Fruit fly (Drosophila melanogaster): ENCODE results near the gene CG34428.
A peak's percentile ranks its signal among the peaks of the same experiment; 100 is the strongest.

Gene CG34428

DNA sequence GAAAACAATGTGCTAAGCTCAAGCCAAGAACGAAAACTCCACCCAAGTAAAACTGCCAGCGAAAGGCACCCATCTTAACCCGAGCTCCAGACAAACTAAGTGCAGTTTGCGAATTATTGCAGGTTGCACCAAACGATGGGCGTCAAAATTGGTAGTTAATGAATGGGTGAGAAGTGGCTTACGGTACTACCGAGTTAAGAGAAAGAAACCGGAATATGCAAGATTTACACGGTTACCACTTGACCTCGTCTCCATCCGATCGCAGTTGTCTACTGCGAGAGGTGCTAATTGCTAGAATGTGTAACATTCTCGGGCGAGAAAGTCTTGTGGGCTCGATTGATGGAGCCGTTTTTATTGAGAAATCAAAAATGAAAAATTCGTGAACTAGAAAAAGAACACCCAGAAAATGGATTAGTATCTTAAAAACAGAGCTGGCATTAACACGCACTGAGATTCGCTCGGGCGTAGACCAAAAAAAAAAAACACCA, at the start of gene CG34428, which contains the start of gene CG14115:
CG34428 (plus strand) TSS at position 438 of the 488 bp plus-strand sequence.
CG14115 (minus strand) TSS at position 101 of the 488 bp plus-strand sequence.
- no peak for TF ChIP-seq noc (tag; optimal IDR thresholded peaks at IDR 0.05)

DNA sequence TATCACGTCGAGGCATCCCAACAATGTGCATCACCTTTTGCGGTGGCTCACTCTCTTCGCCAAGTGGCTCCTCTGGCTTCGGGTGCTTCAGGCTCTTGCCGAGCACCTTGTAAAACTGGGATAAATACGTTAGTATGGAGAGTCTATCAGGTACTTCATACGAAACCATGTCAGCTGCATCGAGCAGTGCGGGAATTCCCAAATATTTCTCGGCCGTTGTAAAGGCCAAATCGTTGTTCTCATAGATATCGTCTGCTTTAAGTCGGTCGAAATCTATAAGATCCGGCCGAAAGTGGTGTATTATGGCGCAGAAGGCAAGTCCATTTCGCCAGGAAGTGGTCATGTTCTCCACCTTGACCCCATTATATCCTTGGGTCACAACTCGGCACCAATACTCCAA, 46.9 kb upstream of the CG34428 start:
- TF ChIP-seq noc (tag; optimal IDR thresholded peaks at IDR 0.05), result no peak

DNA sequence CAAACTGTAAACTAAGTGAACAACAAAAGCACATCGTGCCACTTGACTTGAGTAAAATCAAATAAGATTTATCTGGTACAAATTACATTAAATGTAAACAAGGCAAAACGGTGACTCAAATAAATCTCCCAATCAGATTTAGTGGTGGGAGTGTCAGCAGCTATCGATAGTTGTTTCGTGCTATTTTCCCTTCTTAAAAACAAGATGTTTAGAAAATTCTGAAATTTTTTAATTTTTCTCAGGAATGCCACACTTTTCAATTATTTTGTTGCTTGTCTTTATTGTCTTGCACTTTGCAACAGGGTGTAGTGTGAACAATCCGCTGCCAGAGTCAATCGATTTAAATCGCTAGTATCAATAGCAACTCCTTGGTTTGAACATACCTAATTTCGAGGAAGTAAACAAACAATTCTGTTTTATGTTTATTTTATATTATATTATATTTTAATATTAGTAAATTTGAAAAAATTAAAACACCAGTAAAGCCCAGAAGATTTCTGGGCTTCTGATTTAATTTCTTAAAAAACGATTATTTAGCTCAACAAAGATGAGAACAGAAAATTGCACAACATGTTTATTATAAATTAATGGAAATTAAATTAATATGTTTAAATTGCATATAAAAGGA, 46.2 kb upstream of the CG34428 start, which contains the start of gene MICAL-like:
MICAL-like (minus strand) TSS at position 138 of the 628 bp plus-strand sequence.
- no peak for TF ChIP-seq noc (tag; optimal IDR thresholded peaks at IDR 0.05)

DNA sequence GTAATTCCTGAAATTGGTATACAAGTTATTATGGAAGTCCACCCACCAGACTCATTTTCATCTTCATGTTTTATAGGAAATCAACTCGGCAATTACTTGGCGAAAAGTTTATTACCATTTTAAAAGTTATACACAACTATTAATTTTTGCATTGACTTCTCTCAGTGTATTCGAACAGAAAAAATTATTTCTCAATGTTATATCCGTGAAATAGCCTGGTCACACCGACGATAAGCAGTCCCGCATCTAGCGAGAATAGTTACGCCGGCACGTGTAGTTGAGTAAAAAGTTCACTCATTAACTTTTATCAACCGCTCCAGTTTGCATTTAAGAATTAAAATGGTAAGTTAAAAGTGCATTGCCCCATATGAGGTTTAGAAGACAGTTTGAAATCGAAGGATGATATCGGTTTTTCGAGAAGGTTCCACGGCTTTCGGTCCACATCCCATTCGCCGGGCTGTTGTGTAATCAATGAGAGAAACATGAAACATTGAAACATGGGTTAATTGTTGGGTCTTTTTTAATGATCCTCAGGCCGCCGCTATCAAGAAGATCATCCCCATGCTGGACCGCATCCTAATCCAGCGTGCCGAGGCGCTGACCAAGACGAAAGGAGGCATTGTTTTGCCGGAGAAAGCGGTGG, 45.6 kb upstream of the CG34428 start, which contains the start of gene CG11267:
CG11267 (plus strand) TSS at position 228 of the 643 bp plus-strand sequence.
- peak; percentile 42 for TF ChIP-seq noc (tag; optimal IDR thresholded peaks at IDR 0.05)

DNA sequence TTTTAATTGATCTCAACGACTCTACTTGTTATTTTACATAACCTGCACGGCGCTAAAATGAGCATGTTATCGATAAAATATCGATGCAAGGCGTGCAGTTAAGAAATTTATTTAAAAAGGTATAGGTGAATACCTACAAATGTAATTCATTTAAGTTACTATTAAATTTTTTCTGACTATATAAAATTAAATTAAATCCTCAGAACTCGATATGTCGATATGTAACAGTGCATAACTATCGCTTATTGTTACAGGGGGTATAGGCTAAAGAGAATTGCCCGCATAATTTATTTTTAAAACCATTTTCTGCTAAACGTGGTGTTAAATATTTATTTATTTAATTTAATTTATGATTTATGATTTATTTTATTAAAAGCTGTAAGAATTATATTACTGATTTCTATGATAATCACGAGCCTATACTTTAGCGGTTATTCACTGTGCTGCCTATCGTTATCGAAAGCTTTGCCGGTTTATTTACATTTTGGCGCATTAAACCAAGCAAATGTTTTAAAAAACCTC, 43.7 kb upstream of the CG34428 start, which contains the start of the genes mRpL20 and Icmt:
mRpL20 (minus strand) TSS at position 65 of the 522 bp plus-strand sequence.
Icmt (plus strand) TSS at position 464 of the 522 bp plus-strand sequence.
- peak; percentile 92 for TF ChIP-seq noc (tag; optimal IDR thresholded peaks at IDR 0.05)

DNA sequence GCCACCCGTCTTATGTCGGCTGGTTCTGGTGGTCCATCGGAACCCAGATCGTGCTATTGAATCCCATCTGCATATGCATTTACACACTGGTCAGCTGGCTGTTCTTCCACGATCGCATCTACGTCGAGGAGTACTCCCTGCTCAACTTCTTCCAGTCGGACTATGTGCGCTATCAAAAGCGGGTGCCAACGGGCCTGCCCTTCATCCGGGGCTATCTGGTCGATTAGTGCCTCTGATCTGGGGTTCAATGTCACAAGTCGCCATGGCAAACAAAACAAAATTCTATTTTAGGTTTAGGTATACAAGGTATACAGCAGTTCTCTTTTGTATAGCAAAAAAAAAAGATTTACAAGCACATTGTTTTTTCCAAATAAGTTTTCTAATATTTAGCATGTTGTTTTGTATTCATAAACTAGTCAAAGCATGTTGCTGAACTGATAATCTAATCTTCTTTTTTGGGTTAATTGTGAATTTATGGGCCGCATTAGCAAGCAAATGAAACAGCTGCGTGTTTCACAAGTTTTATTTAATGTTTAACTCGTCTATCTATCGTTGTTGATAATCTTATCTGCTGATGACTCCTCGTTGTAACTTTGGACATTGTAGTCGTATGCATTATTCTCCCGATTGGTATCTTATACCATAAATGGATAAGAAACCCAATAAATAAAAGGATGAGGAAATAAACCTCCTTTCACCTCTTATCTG, 42.2 kb upstream of the CG34428 start:
- peak; percentile 62 for TF ChIP-seq noc (tag; optimal IDR thresholded peaks at IDR 0.05)

DNA sequence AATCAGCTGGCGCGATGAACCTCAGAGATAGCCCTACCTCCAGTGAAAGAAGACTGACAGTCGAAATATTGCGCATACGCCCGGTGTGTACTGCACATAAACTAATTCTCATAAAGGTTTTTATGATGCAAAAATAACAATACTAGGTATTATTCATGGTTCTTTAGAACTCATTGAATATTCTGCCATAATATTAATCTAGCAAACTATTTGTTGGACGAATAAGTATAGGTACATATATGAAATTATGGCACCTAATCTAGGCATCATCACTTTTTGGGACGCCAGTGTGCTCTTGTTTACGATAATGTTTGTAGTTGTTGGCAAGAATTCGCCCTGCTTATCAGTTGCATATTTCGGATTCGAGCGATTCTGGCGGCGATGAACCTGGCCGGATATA, 39.8 kb upstream of the CG34428 start:
- TF ChIP-seq noc (tag; optimal IDR thresholded peaks at IDR 0.05), result peak; percentile 77

DNA sequence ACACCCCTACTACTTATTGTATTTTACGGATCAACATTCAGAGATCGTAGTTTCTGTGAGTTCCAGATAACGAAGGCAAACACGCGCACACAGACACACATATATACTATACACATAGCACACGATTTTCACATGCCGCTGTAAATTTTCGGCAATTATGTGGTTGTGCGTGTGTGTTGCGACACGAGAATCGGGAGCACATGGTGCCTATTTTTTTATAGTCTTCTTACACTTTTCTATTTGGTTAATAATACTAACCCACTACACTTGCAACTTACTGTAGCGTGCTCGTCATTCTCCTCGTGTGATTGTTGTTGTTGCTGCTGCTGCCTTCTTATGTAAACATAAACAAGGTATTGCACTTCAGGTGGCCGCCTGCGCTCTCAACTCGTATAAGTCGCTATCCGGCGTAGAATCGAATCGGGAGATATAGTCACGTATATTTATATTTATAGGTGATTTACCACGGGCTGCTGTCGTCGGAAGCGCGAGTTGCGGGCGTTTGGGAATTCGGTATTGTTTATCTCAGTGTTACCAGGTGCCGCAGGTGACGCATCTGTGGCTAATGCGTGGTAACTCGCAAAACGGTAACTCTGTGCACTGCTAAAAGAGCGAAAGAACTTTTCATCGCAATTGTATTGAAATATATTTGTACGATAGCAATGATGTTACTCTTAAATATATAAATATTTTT, 39.3 kb upstream of the CG34428 start, which contains the start of gene Adk2:
Adk2 (minus strand) TSS at position 529 of the 694 bp plus-strand sequence.
- peak; percentile 16 for TF ChIP-seq noc (tag; optimal IDR thresholded peaks at IDR 0.05)

DNA sequence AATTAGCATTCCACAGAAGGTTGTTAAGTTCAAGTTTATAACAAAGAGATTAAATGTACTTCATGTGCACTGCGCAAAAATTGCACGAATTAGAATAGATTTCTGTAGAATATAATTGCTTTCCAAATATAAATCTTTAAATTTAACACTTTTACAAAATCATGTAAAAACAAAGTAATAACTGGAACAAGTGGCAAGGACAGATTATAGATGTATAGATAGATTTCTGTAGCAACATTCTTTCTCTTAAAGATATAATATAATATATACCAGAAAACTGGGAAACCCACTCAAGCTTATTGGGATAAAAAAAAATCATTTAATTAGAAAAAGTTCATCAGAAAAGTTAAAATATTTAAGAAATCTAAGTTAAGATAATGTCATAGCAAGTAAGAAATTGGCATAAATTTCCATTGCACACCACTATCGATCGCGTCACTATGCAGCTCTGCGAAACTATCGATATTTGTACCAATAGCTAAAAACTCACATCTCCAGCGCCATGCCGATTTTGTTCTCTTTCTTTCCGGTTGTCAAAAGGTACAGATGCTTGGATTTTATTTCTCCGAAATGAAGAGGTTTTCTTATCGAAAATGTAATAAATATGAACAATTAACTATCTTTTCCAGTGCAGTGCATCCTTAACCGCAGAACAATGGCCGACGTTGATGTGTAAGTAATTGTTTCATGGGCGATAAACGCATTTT, 38.6 kb upstream of the CG34428 start, which contains the start of gene RpS12:
RpS12 (plus strand) TSS at position 499 of the 707 bp plus-strand sequence.
- TF ChIP-seq noc (tag; optimal IDR thresholded peaks at IDR 0.05), result peak; percentile 36

DNA sequence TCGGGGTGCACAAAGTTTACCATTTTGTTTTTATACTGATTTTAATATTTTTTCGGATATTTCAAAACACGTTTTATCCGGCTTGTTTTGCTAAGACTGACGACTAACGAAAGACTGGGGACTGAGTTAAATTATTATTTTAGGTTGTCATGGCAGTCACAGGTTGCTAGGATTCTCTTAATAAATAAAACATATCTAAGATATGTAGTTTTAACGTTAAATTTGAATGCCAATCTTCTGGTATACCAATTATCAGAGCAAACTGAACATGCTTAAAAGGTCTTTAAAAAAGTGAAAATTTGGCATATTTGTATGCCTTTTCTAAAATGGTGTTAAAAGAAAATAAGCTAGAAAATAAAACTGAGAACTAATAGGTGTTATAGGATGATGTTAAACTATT, 35.2 kb upstream of the CG34428 start, which contains the start of gene Zmynd10:
Zmynd10 (minus strand) TSS at position 101 of the 400 bp plus-strand sequence.
- no peak for TF ChIP-seq noc (tag; optimal IDR thresholded peaks at IDR 0.05)

DNA sequence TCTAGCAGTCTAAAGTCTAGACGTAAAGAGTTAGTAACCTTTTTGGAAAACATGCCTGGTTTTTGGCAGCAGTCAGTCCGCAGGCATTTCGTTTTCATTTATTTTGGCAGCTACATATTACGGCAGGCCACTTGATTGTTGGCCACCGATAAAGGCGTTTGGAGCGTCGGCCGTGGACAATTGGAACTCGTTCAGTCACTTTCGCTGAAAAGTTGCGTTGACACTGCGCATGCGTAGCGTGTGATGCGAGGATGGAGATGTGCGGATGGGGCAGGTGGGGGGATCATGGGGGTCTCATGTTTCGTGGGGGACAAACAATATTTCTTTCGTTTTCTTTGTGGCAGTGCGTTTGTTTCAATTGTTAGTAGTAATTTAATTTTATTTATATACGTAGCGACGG, 34.7 kb upstream of the CG34428 start:
- no peak for TF ChIP-seq noc (tag; optimal IDR thresholded peaks at IDR 0.05)

DNA sequence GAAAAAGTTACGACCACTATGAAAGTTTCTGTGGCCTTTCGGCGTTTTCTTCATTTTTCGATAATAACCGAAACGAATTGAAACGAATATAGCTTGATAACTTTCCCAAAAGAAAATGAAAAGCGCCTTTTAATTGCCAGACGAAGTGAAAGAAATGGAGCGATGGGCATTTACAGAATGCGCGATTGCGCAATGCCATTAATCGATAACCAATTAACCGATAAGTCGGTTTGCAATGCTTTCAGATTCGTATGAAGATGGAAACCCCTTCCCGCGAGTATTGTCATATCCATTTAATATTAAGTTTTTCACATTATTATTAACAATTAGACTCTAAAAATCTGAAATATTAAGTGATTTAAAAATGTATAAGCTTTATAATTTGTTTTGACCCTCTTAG, 34.2 kb upstream of the CG34428 start:
- no peak for TF ChIP-seq noc (tag; optimal IDR thresholded peaks at IDR 0.05)

DNA sequence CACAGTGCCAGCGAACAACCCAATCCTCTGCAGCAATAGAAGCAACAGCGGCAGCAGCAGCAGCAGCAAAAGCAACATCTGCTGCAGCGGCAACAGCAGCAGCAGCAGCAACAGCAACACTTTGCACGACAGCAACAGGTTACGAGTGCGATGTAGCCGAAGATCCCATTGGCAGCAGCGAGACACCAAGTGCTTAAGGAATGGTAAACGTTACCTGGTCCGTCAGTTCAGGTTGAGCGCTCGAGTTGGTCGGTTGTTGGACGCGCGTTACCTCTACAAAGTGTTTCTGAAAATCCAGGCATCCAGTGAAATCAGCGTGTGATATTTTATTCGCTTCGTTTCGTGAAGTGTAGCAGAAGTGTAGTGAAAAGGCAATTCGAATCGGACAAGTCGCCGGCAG, 32.8 kb upstream of the CG34428 start, which contains the start of gene CG17672:
CG17672 (plus strand) TSS at position 223 of the 400 bp plus-strand sequence.
- TF ChIP-seq noc (tag; optimal IDR thresholded peaks at IDR 0.05), result no peak

DNA sequence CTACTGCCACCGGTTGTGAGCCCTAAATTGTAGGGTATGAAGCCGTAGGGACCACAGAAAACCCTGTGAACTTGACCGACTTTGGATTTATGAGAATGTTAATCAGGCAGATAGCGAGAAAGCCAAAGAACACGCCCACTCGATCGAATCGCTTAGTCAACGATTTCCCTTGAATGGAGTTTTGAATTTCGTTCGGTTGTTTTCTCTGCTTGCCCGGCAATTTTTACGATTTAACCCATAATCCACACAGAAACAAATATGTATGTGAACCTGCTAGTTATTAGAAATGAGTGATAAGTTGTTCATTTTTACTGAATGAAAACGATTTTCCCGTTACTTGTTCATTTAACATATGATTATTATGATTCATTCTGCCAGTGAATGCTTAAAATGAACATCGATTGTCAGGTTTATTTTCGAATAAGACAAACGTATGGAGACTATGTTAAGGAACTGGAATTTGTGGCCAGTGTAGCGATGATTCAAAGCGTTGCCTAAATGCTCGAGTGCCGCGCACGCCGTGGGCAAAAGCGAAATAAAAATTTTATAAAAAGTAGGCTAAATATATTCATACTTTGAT, 31.4 kb upstream of the CG34428 start:
- TF ChIP-seq noc (tag; optimal IDR thresholded peaks at IDR 0.05), result peak; percentile 11
